Fruit fly (Drosophila melanogaster) whole organism, embryonic: ENCODE data around the gene CG14054.
A peak's percentile ranks its signal among the peaks of the same experiment; 100 is the strongest.

Source experiments
- Bgb ChIP-seq: fragments of 200-800 bp; sonication (Bioruptor generic); IDR thresholded peaks from 2 replicates; pipeline ENCODE4 v1.3.6; 2022; ENCODE audit warnings: missing biosample characterization, missing genetic modification characterization; ENCODE audit not compliant: partially characterized antibody
- CG10267 ChIP-seq: fragments of 200-800 bp; sonication (Bioruptor generic); optimal IDR thresholded peaks from 2 replicates; lab custom pipeline; 2018; ENCODE audit warnings: missing biosample characterization, mild to moderate bottlenecking, missing genetic modification characterization, moderate library complexity
- CG12942 ChIP-seq: fragments of 200-800 bp; sonication (Bioruptor generic); optimal IDR thresholded peaks from 3 replicates; lab custom pipeline; 2016; ENCODE audit warnings: missing biosample characterization, missing genetic modification characterization
- CG13287 ChIP-seq: fragments of 200-800 bp; sonication (Bioruptor generic); IDR thresholded peaks from 2 replicates; pipeline ENCODE4 v1.3.6; 2022; ENCODE audit warnings: missing biosample characterization, missing genetic modification characterization; ENCODE audit not compliant: partially characterized antibody
- CG14050 ChIP-seq: fragments of 200-800 bp; sonication (Bioruptor generic); IDR thresholded peaks from 3 replicates; pipeline ENCODE4 v1.3.6; 2022; ENCODE audit warnings: missing biosample characterization, missing genetic modification characterization
- CG15073 ChIP-seq: fragments of 200-800 bp; sonication (Bioruptor generic); optimal IDR thresholded peaks from 2 replicates; lab custom pipeline; 2016; ENCODE audit warnings: missing biosample characterization, missing genetic modification characterization
- CG1603 ChIP-seq: fragments of 200-800 bp; sonication (Bioruptor generic); optimal IDR thresholded peaks from 2 replicates; lab custom pipeline; 2019; ENCODE audit warnings: missing biosample characterization, mild to moderate bottlenecking, missing genetic modification characterization, moderate library complexity
- CG2129 ChIP-seq: fragments of 200-800 bp; sonication (Bioruptor generic); IDR thresholded peaks from 2 replicates; pipeline ENCODE4 v1.3.6; 2022; ENCODE audit warnings: missing biosample characterization, missing genetic modification characterization; ENCODE audit not compliant: partially characterized antibody
- CG30020 ChIP-seq: fragments of 200-800 bp; optimal IDR thresholded peaks from 2 replicates; lab custom pipeline; 2019; ENCODE audit warnings: missing biosample characterization, mild to moderate bottlenecking, missing genetic modification characterization, moderate library complexity
- CG31441 ChIP-seq: fragments of 200-800 bp; sonication (Bioruptor generic); IDR thresholded peaks from 2 replicates; pipeline ENCODE4 v1.3.6; 2022; ENCODE audit warnings: missing biosample characterization, missing genetic modification characterization
- CG3838 ChIP-seq: fragments of 200-800 bp; sonication (Bioruptor generic); optimal IDR thresholded peaks from 3 replicates; lab custom pipeline; 2016; ENCODE audit warnings: missing biosample characterization, missing genetic modification characterization
- CG3847 ChIP-seq: fragments of 200-800 bp; sonication (Bioruptor generic); IDR thresholded peaks from 2 replicates; pipeline ENCODE4 v1.3.6; 2022; ENCODE audit warnings: missing biosample characterization, missing genetic modification characterization
- CG43689 ChIP-seq: fragments of 200-800 bp; sonication (Bioruptor generic); IDR thresholded peaks from 2 replicates; pipeline ENCODE4 v1.3.6; 2022; ENCODE audit warnings: missing biosample characterization, missing genetic modification characterization
- CG9876 ChIP-seq: fragments of 200-800 bp; sonication (Bioruptor generic); optimal IDR thresholded peaks from 2 replicates; lab custom pipeline; 2016; ENCODE audit warnings: missing biosample characterization, missing genetic modification characterization
- Chrac-16 ChIP-seq: fragments of 200-800 bp; sonication (Bioruptor generic); optimal IDR thresholded peaks from 3 replicates; lab custom pipeline; 2016; ENCODE audit warnings: missing biosample characterization, missing genetic modification characterization
- E2f2 ChIP-seq: fragments of 200-800 bp; sonication (Bioruptor generic); IDR thresholded peaks from 2 replicates; pipeline ENCODE4 v1.3.6; 2022; ENCODE audit warnings: missing biosample characterization, missing genetic modification characterization
- Fer1 ChIP-seq: fragments of 200-800 bp; sonication (Bioruptor generic); optimal IDR thresholded peaks from 2 replicates; lab custom pipeline; 2017; ENCODE audit warnings: missing biosample characterization, mild to moderate bottlenecking, missing genetic modification characterization
- Hey ChIP-seq: fragments of 200-800 bp; sonication (Bioruptor generic); optimal IDR thresholded peaks from 3 replicates; lab custom pipeline; 2018; ENCODE audit warnings: missing biosample characterization, mild to moderate bottlenecking, missing genetic modification characterization
- HmgD ChIP-seq: fragments of 200-800 bp; sonication (Bioruptor generic); optimal IDR thresholded peaks from 3 replicates; lab custom pipeline; 2016; ENCODE audit warnings: missing biosample characterization, missing genetic modification characterization
- Lim3 ChIP-seq: fragments of 200-800 bp; sonication (Bioruptor generic); IDR thresholded peaks from 2 replicates; pipeline ENCODE4 v1.3.6; 2022; ENCODE audit warnings: missing biosample characterization, missing genetic modification characterization
- MBD-R2 ChIP-seq: fragments of 200-800 bp; sonication (Bioruptor generic); IDR thresholded peaks from 2 replicates; pipeline ENCODE4 v1.3.6; 2022; ENCODE audit warnings: missing biosample characterization, missing genetic modification characterization
- Mrtf ChIP-seq: fragments of 200-800 bp; sonication (Bioruptor generic); IDR thresholded peaks from 3 replicates; pipeline ENCODE4 v1.3.6; 2022; ENCODE audit warnings: missing biosample characterization, missing genetic modification characterization
- PHDP ChIP-seq: fragments of 200-800 bp; sonication (Bioruptor generic); optimal IDR thresholded peaks from 3 replicates; lab custom pipeline; 2018; ENCODE audit warnings: missing biosample characterization, mild to moderate bottlenecking, missing genetic modification characterization, moderate library complexity
- Spps ChIP-seq: fragments of 200-800 bp; sonication (Bioruptor generic); optimal IDR thresholded peaks from 2 replicates; lab custom pipeline; 2018; ENCODE audit warnings: missing biosample characterization, mild to moderate bottlenecking, missing genetic modification characterization
- YL-1 ChIP-seq: fragments of 200-800 bp; sonication (Bioruptor generic); optimal IDR thresholded peaks from 3 replicates; lab custom pipeline; 2017; ENCODE audit warnings: missing biosample characterization, mild to moderate bottlenecking, missing genetic modification characterization
- al ChIP-seq: fragments of 200-800 bp; sonication (Bioruptor generic); IDR thresholded peaks from 2 replicates; pipeline ENCODE4 v1.3.6; 2022; ENCODE audit warnings: missing biosample characterization, missing genetic modification characterization
- aop ChIP-seq: fragments of 200-800 bp; sonication (Bioruptor generic); IDR thresholded peaks from 2 replicates; pipeline ENCODE4 v1.3.6; 2022; ENCODE audit warnings: missing biosample characterization, missing genetic modification characterization
- ato ChIP-seq: fragments of 200-800 bp; sonication (Bioruptor generic); IDR thresholded peaks from 2 replicates; pipeline ENCODE4 v1.3.6; 2022; ENCODE audit warnings: missing biosample characterization, missing genetic modification characterization; ENCODE audit not compliant: partially characterized antibody
- az2 ChIP-seq: fragments of 200-800 bp; sonication (Bioruptor generic); optimal IDR thresholded peaks from 3 replicates; lab custom pipeline; 2016; ENCODE audit warnings: missing biosample characterization, missing genetic modification characterization
- bcd ChIP-seq: fragments of 200-800 bp; sonication (Bioruptor generic); optimal IDR thresholded peaks from 2 replicates; lab custom pipeline; 2017; ENCODE audit warnings: missing biosample characterization, mild to moderate bottlenecking, missing genetic modification characterization
- cad ChIP-seq: fragments of >200 bp; optimal IDR thresholded peaks from 2 replicates; lab custom pipeline; 2017; ENCODE audit warnings: missing biosample characterization, missing genetic modification characterization
- crc ChIP-seq: fragments of 200-800 bp; sonication (Bioruptor generic); optimal IDR thresholded peaks from 2 replicates; lab custom pipeline; 2016; ENCODE audit warnings: missing biosample characterization, missing genetic modification characterization
- crol ChIP-seq: fragments of 200-800 bp; sonication (Bioruptor generic); IDR thresholded peaks from 2 replicates; pipeline ENCODE4 v1.3.6; 2022; ENCODE audit warnings: missing biosample characterization, missing genetic modification characterization
- da ChIP-seq: fragments of 200-800 bp; sonication (Bioruptor generic); optimal IDR thresholded peaks from 2 replicates; lab custom pipeline; 2016; ENCODE audit warnings: missing biosample characterization, missing genetic modification characterization
- exex ChIP-seq: fragments of 200-800 bp; sonication (Bioruptor generic); optimal IDR thresholded peaks from 4 replicates; lab custom pipeline; 2018; ENCODE audit warnings: missing biosample characterization, mild to moderate bottlenecking, missing genetic modification characterization, moderate library complexity
- fru ChIP-seq: fragments of >200 bp; optimal IDR thresholded peaks from 2 replicates; lab custom pipeline; 2017
- grau ChIP-seq: fragments of 200-800 bp; optimal IDR thresholded peaks from 3 replicates; lab custom pipeline; 2019; ENCODE audit warnings: missing biosample characterization, mild to moderate bottlenecking, missing genetic modification characterization, moderate library complexity
- gsb ChIP-seq: fragments of 200-800 bp; sonication (Bioruptor generic); IDR thresholded peaks from 2 replicates; pipeline ENCODE4 v1.3.6; 2022; ENCODE audit warnings: missing biosample characterization, missing genetic modification characterization
- her ChIP-seq: fragments of 200-800 bp; sonication (Bioruptor generic); optimal IDR thresholded peaks from 2 replicates; lab custom pipeline; 2016; ENCODE audit warnings: missing biosample characterization, missing genetic modification characterization
- kni ChIP-seq: fragments of 200-800 bp; sonication (Bioruptor generic); optimal IDR thresholded peaks from 3 replicates; lab custom pipeline; 2017; ENCODE audit warnings: mild to moderate bottlenecking, missing biosample characterization, missing genetic modification reagents, missing genetic modification characterization
- knrl ChIP-seq: fragments of 200-800 bp; sonication (Bioruptor generic); IDR thresholded peaks from 3 replicates; pipeline ENCODE4 v1.3.6; 2022; ENCODE audit warnings: missing biosample characterization, missing genetic modification characterization; ENCODE audit not compliant: partially characterized antibody
- oc ChIP-seq: fragments of 200-800 bp; sonication (Bioruptor generic); optimal IDR thresholded peaks from 2 replicates; lab custom pipeline; 2018; ENCODE audit warnings: missing biosample characterization, mild to moderate bottlenecking, missing genetic modification characterization, moderate library complexity
- row ChIP-seq: fragments of 200-800 bp; sonication (Bioruptor generic); IDR thresholded peaks from 3 replicates; pipeline ENCODE4 v1.3.6; 2022; ENCODE audit warnings: missing biosample characterization, missing genetic modification characterization
- sc ChIP-seq, 3 experiments: fragments of >200 bp in 2 of 3; fragments of 200-800 bp in 1 of 3; sonication (Bioruptor generic) in 1 of 3; optimal IDR thresholded peaks; 2 replicates in 2 of 3; 3 replicates in 1 of 3; lab custom pipeline; 2017; ENCODE audit warnings: mild to moderate bottlenecking in 1 of 3, missing biosample characterization in 1 of 3, missing genetic modification characterization in 1 of 3, missing genetic modification reagents in 1 of 3
- schlank ChIP-seq: fragments of 200-800 bp; sonication (Bioruptor generic); optimal IDR thresholded peaks from 2 replicates; lab custom pipeline; 2018; ENCODE audit warnings: missing biosample characterization, mild to moderate bottlenecking, missing genetic modification characterization
- sisA ChIP-seq: fragments of 200-800 bp; sonication (Bioruptor generic); IDR thresholded peaks from 2 replicates; pipeline ENCODE4 v1.3.6; 2022; ENCODE audit warnings: missing biosample characterization, missing genetic modification characterization
- tna ChIP-seq: fragments of 200-800 bp; sonication (Bioruptor generic); IDR thresholded peaks from 2 replicates; pipeline ENCODE4 v1.3.6; 2022; ENCODE audit warnings: missing biosample characterization, missing genetic modification characterization; ENCODE audit not compliant: partially characterized antibody
- yki ChIP-seq: fragments of >200 bp; optimal IDR thresholded peaks from 3 replicates; lab custom pipeline; 2018
- z ChIP-seq: fragments of 200-800 bp; sonication (Bioruptor generic); IDR thresholded peaks from 3 replicates; pipeline ENCODE4 v1.3.6; 2022; ENCODE audit warnings: missing biosample characterization, missing genetic modification characterization

The CG14054 gene

dm6 chrX:2071878-2072817, 6.0 kb upstream of the CG14054 start, which contains the start of gene Rtca (continued):
- TF ChIP-seq kni (GFP tag; lab: Kevin White, UChicago) (no peak), Spps (tag; lab: Kevin White, UChicago) (no peak), CG12942 (GFP tag; lab: Kevin White, UChicago) (peak; percentile 32), CG2129 (GFP tag; lab: Robert Waterston, UW) (no peak), CG1603 (peak; percentile 68), schlank (tag; lab: Kevin White, UChicago) (peak; percentile 43), fru (lab: Kevin White, UChicago) (no peak), sc (optimal IDR thresholded peaks at IDR 0.05; lab: Kevin White, UChicago) (no peak), sc (GFP tag; optimal IDR thresholded peaks at IDR 0.05; lab: Kevin White, UChicago) (peak; percentile 12), da (GFP tag; lab: Kevin White, UChicago) (no peak), yki (lab: Kevin White, UChicago) (no peak), CG13287 (GFP tag; lab: Robert Waterston, UW) (0 out of 2 replicates have a peak, but pooled peaks have one; percentile 13), az2 (peak; percentile 38), Lim3 (no peak), CG15073 (no peak), sisA (GFP tag; lab: Robert Waterston, UW) (peak; percentile 65), Chrac-16 (GFP tag; lab: Kevin White, UChicago) (peak; percentile 50), her (GFP tag; lab: Kevin White, UChicago) (peak; percentile 86), aop (GFP tag; lab: Robert Waterston, UW) (no peak), CG31441 (GFP tag; lab: Robert Waterston, UW) (peak; percentile 70), CG3838 (GFP tag; lab: Kevin White, UChicago) (no peak), grau (peak; percentile 79), row (GFP tag; lab: Robert Waterston, UW) (peak; percentile 87), CG3847 (GFP tag; lab: Robert Waterston, UW) (peak; percentile 70), bcd (GFP tag; lab: Kevin White, UChicago) (peak; percentile 72), crol (GFP tag; lab: Robert Waterston, UW) (no peak), exex (no peak), al (GFP tag; lab: Robert Waterston, UW) (peak; percentile 42; the same call in 1 of the 2 replicates), YL-1 (peak; percentile 20), PHDP (tag; lab: Kevin White, UChicago) (peak; percentile 66), Fer1 (peak; percentile 89), gsb (GFP tag; lab: Robert Waterston, UW) (peak; percentile 57), CG14050 (GFP tag; lab: Robert Waterston, UW) (peak; percentile 53; the same call in 2 of the 3 replicates), Bgb (GFP tag; lab: Robert Waterston, UW) (no peak), CG30020 (no peak), MBD-R2 (GFP tag; lab: Robert Waterston, UW) (peak; percentile 43; the same call in 1 of the 2 replicates), CG43689 (GFP tag; lab: Robert Waterston, UW) (peak; percentile 51; the same call in 1 of the 2 replicates), ato (GFP tag; lab: Robert Waterston, UW) (no peak), Mrtf (GFP tag; lab: Robert Waterston, UW) (0 out of 3 replicates have a peak, but pooled peaks have one; percentile 37), CG9876 (GFP tag; lab: Kevin White, UChicago) (peak; percentile 25), z (no peak), Hey (tag; lab: Kevin White, UChicago) (no peak), E2f2 (GFP tag; lab: Robert Waterston, UW) (peak; percentile 39; the same call in 1 of the 2 replicates), HmgD (GFP tag; lab: Kevin White, UChicago) (peak; percentile 27), oc (no peak), knrl (GFP tag; lab: Robert Waterston, UW) (no peak), cad (no peak), crc (GFP tag; lab: Kevin White, UChicago) (peak; percentile 47), tna (GFP tag; lab: Robert Waterston, UW) (no peak), CG10267 (tag; lab: Kevin White, UChicago) (peak; percentile 44)
